Fruit fly (Drosophila melanogaster) whole organism, adult: Measurements from ENCODE around the gene CG15375.

Experiments
- Clk ChIP-seq: fragments of 200-800 bp; sonication (Bioruptor generic); optimal IDR thresholded peaks from 2 replicates; lab custom pipeline; 2017; ENCODE audit warnings: missing biosample characterization, missing genetic modification characterization
- cic ChIP-seq: fragments of 200-800 bp; sonication (Bioruptor generic); optimal IDR thresholded peaks from 2 replicates; lab custom pipeline; 2017; ENCODE audit warnings: missing biosample characterization, mild to moderate bottlenecking, missing genetic modification characterization, moderate library complexity
- kay ChIP-seq: fragments of 200-800 bp; sonication (Bioruptor generic); peaks from one replicate; lab custom pipeline; 2016; ENCODE audit warnings: missing biosample characterization, missing genetic modification characterization, borderline replicate concordance

DNA sequence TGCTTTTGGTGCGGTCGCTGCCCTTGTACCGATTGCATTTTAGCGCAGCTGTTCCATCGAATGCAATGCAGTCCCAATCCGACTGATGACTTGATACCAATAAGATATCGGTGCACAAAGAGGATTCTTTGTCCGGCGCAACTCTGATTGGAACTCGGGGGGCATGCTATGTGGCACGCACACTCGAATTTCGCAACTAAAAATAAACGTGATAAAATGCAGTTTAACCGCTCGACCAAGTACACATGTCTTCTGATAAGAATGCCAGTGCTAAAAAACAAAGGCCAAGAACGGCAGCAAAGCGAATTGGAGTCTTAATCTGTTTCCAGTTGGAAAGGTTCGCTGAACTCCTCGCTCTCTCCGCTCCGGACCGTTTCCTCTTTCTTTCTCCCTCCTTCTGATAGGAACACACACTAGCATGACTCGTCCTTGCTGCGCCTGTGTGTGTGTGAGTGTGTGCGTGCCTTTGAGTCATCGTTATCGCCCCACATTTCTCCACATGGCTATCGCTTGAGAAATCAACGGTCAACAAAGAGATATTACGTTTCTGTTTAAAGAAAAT lies 7.6 kb downstream of the CG15375 start:
- TF ChIP-seq kay: no peak
- no peak for TF ChIP-seq Clk (GFP tag; lab: Kevin White, UChicago)
- TF ChIP-seq cic (GFP tag; lab: Kevin White, UChicago): no peak
